Worm (Caenorhabditis elegans) whole organism, L4 larva: ENCODE results near the gene B0284.3.

ENCODE experiments used
- F37D6.2 ChIP-seq: sonication (generic microtip); optimal IDR thresholded peaks from 2 replicates; lab custom pipeline; 2016; ENCODE audit warnings: mild to moderate bottlenecking, missing genetic modification characterization, missing compliant biosample characterization
- F44E2.7 ChIP-seq: fragments of 200-800 bp; sonication (Bioruptor generic); IDR thresholded peaks from 2 replicates; pipeline ENCODE4 v2.1.2; 2022; ENCODE audit warnings: missing genetic modification characterization, missing compliant biosample characterization
- R02D3.7 ChIP-seq: fragments of 150-350 bp; sonication (generic microtip); optimal IDR thresholded peaks from 3 replicates; lab custom pipeline; 2014; ENCODE audit warnings: missing biosample characterization, missing genetic modification characterization
- T26A8.4 ChIP-seq: fragments of 200-800 bp; sonication (Bioruptor generic); IDR thresholded peaks from 2 replicates; pipeline ENCODE4 v1.3.6; 2022; ENCODE audit warnings: missing genetic modification characterization, missing compliant biosample characterization
- ZK546.5 ChIP-seq, 2 experiments: sonication (generic microtip); optimal IDR thresholded peaks; 2 replicates each; lab custom pipeline; 2017; ENCODE audit warnings: missing biosample characterization in 2 of 2, missing genetic modification characterization in 2 of 2
- ceh-28 ChIP-seq: fragments of 150-350 bp; optimal IDR thresholded peaks from 2 replicates; lab custom pipeline; 2014; ENCODE audit warnings: missing biosample characterization, missing genetic modification reagents, missing genetic modification characterization
- ces-1 ChIP-seq: fragments of 150-350 bp; sonication (generic microtip); optimal IDR thresholded peaks from 4 replicates; lab custom pipeline; 2014; ENCODE audit warnings: missing biosample characterization, missing genetic modification reagents, missing genetic modification characterization
- daf-12 ChIP-seq: fragments of 150-350 bp; optimal IDR thresholded peaks from 2 replicates; lab custom pipeline; 2014; ENCODE audit warnings: missing biosample characterization, missing genetic modification reagents, missing genetic modification characterization
- dmd-9 ChIP-seq: fragments of 200-800 bp; sonication (Bioruptor generic); IDR thresholded peaks from 2 replicates; pipeline ENCODE4 v1.3.6; 2022; ENCODE audit warnings: missing genetic modification reagents, missing genetic modification characterization, missing compliant biosample characterization
- dpl-1 ChIP-seq: fragments of 150-350 bp; optimal IDR thresholded peaks from 2 replicates; lab custom pipeline; 2014; ENCODE audit warnings: missing biosample characterization, missing genetic modification reagents, missing genetic modification characterization
- dve-1 ChIP-seq: sonication (generic microtip); optimal IDR thresholded peaks from 2 replicates; lab custom pipeline; 2017; ENCODE audit warnings: antibody characterized with exemption, mild to moderate bottlenecking, missing genetic modification characterization, missing compliant biosample characterization; ENCODE audit not compliant: insufficient read depth
- hlh-11 ChIP-seq: fragments of 200-800 bp; sonication (Bioruptor generic); optimal IDR thresholded peaks from 2 replicates; lab custom pipeline; 2018; ENCODE audit warnings: mild to moderate bottlenecking, missing genetic modification characterization, missing compliant biosample characterization
- hlh-30 ChIP-seq: sonication (generic microtip); optimal IDR thresholded peaks from 2 replicates; lab custom pipeline; 2017; ENCODE audit warnings: antibody characterized with exemption, mild to moderate bottlenecking, missing genetic modification characterization, missing compliant biosample characterization; ENCODE audit not compliant: insufficient read depth
- jun-1 ChIP-seq: fragments of 150-350 bp; optimal IDR thresholded peaks from 2 replicates; lab custom pipeline; 2014; ENCODE audit warnings: missing biosample characterization, missing genetic modification reagents, missing genetic modification characterization
- lim-7 ChIP-seq: fragments of 200-800 bp; sonication (Bioruptor generic); IDR thresholded peaks from 2 replicates; pipeline ENCODE4 v1.3.6; 2022; ENCODE audit warnings: missing genetic modification characterization, missing compliant biosample characterization
- lin-1 ChIP-seq: fragments of 200-800 bp; sonication (Bioruptor generic); IDR thresholded peaks from 2 replicates; pipeline ENCODE4 v1.3.6; 2022; ENCODE audit warnings: missing genetic modification reagents, missing genetic modification characterization, missing compliant biosample characterization
- lin-38 ChIP-seq: fragments of 200-800 bp; sonication (Bioruptor generic); IDR thresholded peaks from 2 replicates; pipeline ENCODE4 v1.3.6; 2022; ENCODE audit warnings: missing genetic modification reagents, missing genetic modification characterization, missing compliant biosample characterization
- madf-5 ChIP-seq, 2 experiments: fragments of 200-800 bp; sonication (Bioruptor generic); IDR thresholded peaks; 2 replicates each; pipeline ENCODE4 v1.3.6; 2022; ENCODE audit warnings: missing compliant biosample characterization in 2 of 2, missing genetic modification characterization in 2 of 2
- mdl-1 ChIP-seq, 2 experiments: fragments of 150-350 bp in 1 of 2; sonication (generic microtip) in 1 of 2; optimal IDR thresholded peaks; 2 replicates each; lab custom pipeline; 2014 to 2017; ENCODE audit warnings: missing biosample characterization in 2 of 2, missing genetic modification characterization in 2 of 2
- mdt-29 ChIP-seq: fragments of 200-800 bp; sonication (Bioruptor generic); IDR thresholded peaks from 2 replicates; pipeline ENCODE4 v1.3.6; 2022; ENCODE audit warnings: missing genetic modification reagents, missing genetic modification characterization, missing compliant biosample characterization
- mep-1 ChIP-seq: fragments of 150-350 bp; sonication (generic microtip); optimal IDR thresholded peaks from 3 replicates; lab custom pipeline; 2014; ENCODE audit warnings: missing biosample characterization, missing genetic modification characterization
- mes-2 ChIP-seq: sonication (generic microtip); optimal IDR thresholded peaks from 2 replicates; lab custom pipeline; 2016; ENCODE audit warnings: missing genotype, mild to moderate bottlenecking, missing genetic modification characterization, missing compliant biosample characterization; ENCODE audit not compliant: poor library complexity, severe bottlenecking
- mxl-2 ChIP-seq: fragments of 200-800 bp; sonication (Bioruptor generic); conservative IDR thresholded peaks from 2 replicates; pipeline ENCODE4 v1.3.6; 2022; ENCODE audit warnings: missing genetic modification reagents, missing genetic modification characterization, missing compliant biosample characterization
- nhr-10 ChIP-seq: fragments of 150-350 bp; optimal IDR thresholded peaks from 2 replicates; lab custom pipeline; 2014; ENCODE audit warnings: missing biosample characterization, missing genetic modification characterization
- nhr-102 ChIP-seq: sonication (generic microtip); optimal IDR thresholded peaks from 2 replicates; lab custom pipeline; 2016; ENCODE audit warnings: mild to moderate bottlenecking, missing genetic modification characterization, moderate library complexity, missing compliant biosample characterization
- nhr-11 ChIP-seq: fragments of 150-350 bp; optimal IDR thresholded peaks from 2 replicates; lab custom pipeline; 2014; ENCODE audit warnings: missing biosample characterization, missing genetic modification characterization
- nhr-237 ChIP-seq: sonication (generic microtip); optimal IDR thresholded peaks from 2 replicates; lab custom pipeline; 2017; ENCODE audit warnings: missing biosample characterization, missing genetic modification characterization
- nhr-25 ChIP-seq: sonication (generic microtip); optimal IDR thresholded peaks from 2 replicates; lab custom pipeline; 2017; ENCODE audit warnings: missing genetic modification characterization, mild to moderate bottlenecking, missing compliant biosample characterization, antibody characterized with exemption, moderate library complexity, borderline replicate concordance; ENCODE audit not compliant: insufficient read depth
- nhr-28 ChIP-seq: fragments of 150-350 bp; optimal IDR thresholded peaks from 2 replicates; lab custom pipeline; 2014; ENCODE audit warnings: missing biosample characterization, missing genetic modification characterization
- nhr-6 ChIP-seq: fragments of 150-350 bp; optimal IDR thresholded peaks from 2 replicates; lab custom pipeline; 2014; ENCODE audit warnings: missing biosample characterization, missing genetic modification characterization
- nhr-77 ChIP-seq: fragments of 150-350 bp; optimal IDR thresholded peaks from 2 replicates; lab custom pipeline; 2014; ENCODE audit warnings: missing biosample characterization, missing genetic modification characterization
- pqm-1 ChIP-seq: sonication (generic microtip); optimal IDR thresholded peaks from 2 replicates; lab custom pipeline; 2017; ENCODE audit warnings: missing biosample characterization, missing genetic modification characterization
- snpc-4 ChIP-seq: fragments of 150-350 bp; optimal IDR thresholded peaks from 2 replicates; lab custom pipeline; 2014; ENCODE audit warnings: missing biosample characterization, missing genetic modification characterization
- spr-3 ChIP-seq: fragments of 200-800 bp; sonication (Bioruptor generic); optimal IDR thresholded peaks from 2 replicates; lab custom pipeline; 2018; ENCODE audit warnings: mild to moderate bottlenecking, missing genetic modification characterization, missing compliant biosample characterization
- unc-130 ChIP-seq: sonication (generic microtip); optimal IDR thresholded peaks from 2 replicates; lab custom pipeline; 2016; ENCODE audit warnings: missing genetic modification reagents, missing genetic modification characterization, missing compliant biosample characterization
- zfp-2 ChIP-seq: sonication (generic microtip); optimal IDR thresholded peaks from 2 replicates; lab custom pipeline; 2016; ENCODE audit warnings: mild to moderate bottlenecking, missing genetic modification characterization, missing compliant biosample characterization
- zip-11 ChIP-seq: fragments of 200-800 bp; sonication (Bioruptor generic); IDR thresholded peaks from 2 replicates; pipeline ENCODE4 v1.3.6; 2022; ENCODE audit warnings: missing genetic modification characterization, missing compliant biosample characterization
- ztf-7 ChIP-seq: fragments of 150-350 bp; optimal IDR thresholded peaks from 2 replicates; lab custom pipeline; 2014; ENCODE audit warnings: missing biosample characterization, missing genetic modification characterization

Gene B0284.3

DNA sequence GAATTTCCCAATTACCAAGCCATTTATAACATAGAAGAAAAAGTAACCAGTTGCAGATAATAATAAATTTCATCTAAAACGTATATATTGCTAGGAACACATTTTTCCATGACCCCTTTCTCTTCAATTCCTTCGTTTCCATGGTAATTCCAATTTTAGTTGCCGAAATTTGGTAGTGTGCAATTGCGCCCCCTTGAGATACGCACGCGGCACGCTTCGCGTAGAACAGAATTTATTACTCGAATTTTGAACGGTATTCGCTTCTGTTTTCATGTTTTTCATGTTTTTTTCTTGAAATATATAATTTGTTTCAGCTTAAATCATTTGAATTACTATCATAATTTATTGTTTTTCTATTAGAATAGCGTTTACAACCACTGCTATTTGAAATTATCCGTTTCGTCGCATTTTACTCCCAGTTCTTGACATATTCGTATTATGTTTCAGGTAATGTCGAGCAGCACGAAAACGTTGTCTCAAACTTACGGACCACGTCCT, 24.8 kb upstream of the B0284.3 start, which contains the start of the genes R07E5.17 and snfc-5:
Gene R07E5.17, minus strand, starts transcription at position 98 of the 498 bp plus-strand sequence.
Gene snfc-5, plus strand, starts transcription at position 448 of the 498 bp plus-strand sequence.
- TF ChIP-seq ZK546.5 (tag; optimal IDR thresholded peaks at IDR 0.05; lab: Kevin White, UChicago), result no peak
- TF ChIP-seq ztf-7, result no peak
- no peak for TF ChIP-seq nhr-10
- TF ChIP-seq lin-38 (GFP tag; lab: Robert Waterston, UW), result peak; percentile 82
- TF ChIP-seq pqm-1, result peak; percentile 25
- peak; percentile 47 for TF ChIP-seq dpl-1 (GFP tag; lab: Kevin White, UChicago)
- TF ChIP-seq nhr-77 (tag; lab: Kevin White, UChicago), result peak; percentile 46
- peak in 1 of 2 experiments; percentile 21 for TF ChIP-seq mdl-1 (tag; optimal IDR thresholded peaks at IDR 0.05; lab: Kevin White, UChicago)
- no peak for TF ChIP-seq nhr-102 (tag; lab: Kevin White, UChicago)
- TF ChIP-seq, all 104 proteins: peak for 5

DNA sequence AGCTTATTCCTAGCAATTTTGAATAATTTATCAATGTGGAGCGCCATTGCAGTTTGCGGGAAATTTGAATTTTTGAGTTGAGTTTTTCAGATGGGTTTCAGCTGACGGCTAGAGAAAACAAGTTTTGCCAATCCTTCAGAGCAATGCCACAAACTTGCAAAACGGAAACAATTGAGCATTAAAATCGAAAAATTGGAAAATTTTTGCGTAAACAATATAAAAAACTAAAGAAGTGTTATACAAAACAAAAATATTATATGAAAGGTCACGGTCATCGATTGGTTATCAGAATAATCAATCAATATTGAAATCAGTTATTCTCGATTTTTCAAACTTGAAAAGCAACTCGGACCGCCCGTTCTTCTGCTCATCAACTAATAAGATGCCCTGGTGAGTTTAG, 21.5 kb upstream of the B0284.3 start, which contains the start of gene R07E5.15:
Gene R07E5.15, plus strand, starts transcription at position 301 of the 400 bp plus-strand sequence.
- no peak for TF ChIP-seq unc-130 (GFP tag; lab: Kevin White, UChicago)
- TF ChIP-seq lin-38 (GFP tag; lab: Robert Waterston, UW), result no peak
- TF ChIP-seq F44E2.7 (GFP tag; lab: Robert Waterston, UW), result no peak
- no peak for TF ChIP-seq spr-3 (GFP tag; lab: Kevin White, UChicago)
- no peak for TF ChIP-seq lin-1 (GFP tag; lab: Robert Waterston, UW)
- no peak for TF ChIP-seq F37D6.2 (tag; lab: Kevin White, UChicago)
- TF ChIP-seq mdt-29 (GFP tag; lab: Robert Waterston, UW), result no peak
- TF ChIP-seq mep-1 (tag; lab: Kevin White, UChicago), result no peak
- no peak for TF ChIP-seq dmd-9 (GFP tag; lab: Robert Waterston, UW)
- no peak for TF ChIP-seq T26A8.4 (GFP tag; lab: Robert Waterston, UW)
- TF ChIP-seq snpc-4 (tag; lab: Kevin White, UChicago), result no peak
- TF ChIP-seq, all 104 proteins: peak for 0

DNA sequence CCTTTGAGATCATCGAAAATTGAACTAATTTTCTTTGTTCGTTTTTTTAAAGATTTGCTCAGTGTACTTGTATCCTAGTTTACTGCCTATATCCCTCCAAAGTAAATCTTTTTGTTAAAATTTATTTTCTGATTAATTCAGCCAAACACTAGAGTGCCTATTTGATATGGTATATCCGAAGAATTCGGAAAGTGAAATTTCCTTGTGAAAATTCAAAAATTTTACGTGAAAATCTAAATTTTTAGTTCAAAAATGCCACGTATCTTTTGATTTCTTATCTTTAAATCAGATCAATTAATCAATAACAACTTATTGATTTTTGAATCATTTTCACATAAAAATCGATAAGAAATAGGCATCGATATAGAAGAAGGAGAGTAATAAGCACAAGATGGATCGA, 18.8 kb upstream of the B0284.3 start, which contains the start of gene R07E5.6:
Gene R07E5.6, plus strand, starts transcription at position 301 of the 400 bp plus-strand sequence.
- peak; percentile 51 for TF ChIP-seq ceh-28
- no peak for TF ChIP-seq nhr-28 (tag; lab: Kevin White, UChicago)

DNA sequence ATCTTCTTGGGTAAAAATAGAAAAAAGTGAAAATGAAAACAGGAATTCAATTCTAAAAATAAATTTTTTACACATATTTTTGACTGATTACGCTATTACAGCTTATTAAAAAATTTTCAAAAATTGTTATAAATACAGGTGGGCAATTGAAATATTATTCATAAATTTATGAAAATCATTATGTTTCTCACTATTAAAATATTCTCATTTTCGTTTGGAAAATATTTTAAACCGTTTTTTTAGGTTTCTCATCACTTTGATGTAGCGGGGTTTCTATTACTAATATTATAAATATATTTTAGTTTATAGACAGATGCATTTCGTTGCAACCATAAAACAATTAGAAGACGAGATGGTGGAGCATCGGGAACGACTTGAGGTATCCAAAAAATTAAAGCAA, 17.5 kb upstream of the B0284.3 start, which contains the start of gene R07E5.5:
Gene R07E5.5, plus strand, starts transcription at position 301 of the 400 bp plus-strand sequence.
- TF ChIP-seq lin-1 (GFP tag; lab: Robert Waterston, UW), result no peak
- TF ChIP-seq ceh-28, result no peak
- TF ChIP-seq nhr-237, result no peak
- TF ChIP-seq dve-1, result no peak
- no peak for TF ChIP-seq ces-1 (GFP tag; lab: Kevin White, UChicago)
- no peak for TF ChIP-seq hlh-11
- no peak for TF ChIP-seq R02D3.7 (tag; lab: Kevin White, UChicago)
- no peak for TF ChIP-seq mxl-2 (GFP tag; lab: Robert Waterston, UW)
- no peak for TF ChIP-seq nhr-11 (tag; lab: Kevin White, UChicago)
- TF ChIP-seq nhr-25, result no peak
- no peak for TF ChIP-seq lim-7 (GFP tag; lab: Robert Waterston, UW)
- no peak for TF ChIP-seq hlh-30 (tag; lab: Kevin White, UChicago)
- TF ChIP-seq daf-12, result no peak
- TF ChIP-seq jun-1 (tag; lab: Kevin White, UChicago), result no peak
- no peak for TF ChIP-seq mes-2 (tag; lab: Kevin White, UChicago)
- no peak for TF ChIP-seq nhr-6
- TF ChIP-seq zfp-2 (tag; lab: Kevin White, UChicago), result no peak
- no peak for TF ChIP-seq mdl-1 (tag; optimal IDR thresholded peaks at IDR 0.05; lab: Kevin White, UChicago)
- TF ChIP-seq zip-11, result no peak
- no peak for TF ChIP-seq madf-5 (GFP tag; IDR thresholded peaks at IDR 0.05; lab: Robert Waterston, UW)
